Worm (Caenorhabditis elegans): ENCODE measurements around the gene suex-2.

DNA sequence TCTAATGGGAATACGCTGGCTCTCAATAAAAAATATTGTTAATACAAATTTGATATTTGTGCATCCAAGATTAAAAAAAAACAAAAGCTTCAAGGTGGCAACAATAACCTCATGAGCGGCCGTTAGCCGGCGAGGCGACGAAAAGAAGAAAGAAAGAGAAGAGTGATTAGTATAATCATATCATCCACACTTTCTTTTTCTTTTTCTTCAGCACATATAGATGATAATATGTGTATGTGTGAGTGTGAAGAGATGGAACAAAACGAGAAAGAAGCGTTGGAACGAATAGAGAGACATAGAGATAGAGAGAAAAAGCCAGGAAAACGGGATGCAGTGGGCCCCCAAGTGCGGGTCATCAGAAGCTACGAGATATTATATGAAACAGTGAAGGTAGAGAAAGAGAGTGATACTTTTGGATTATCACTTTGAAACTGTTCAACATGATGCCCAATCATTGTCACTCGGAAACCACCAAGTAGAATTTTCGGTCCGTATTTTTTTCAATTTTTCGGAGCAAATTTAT, 47.7 kb upstream of the suex-2 start:
- TF ChIP-seq ceh-36 (tag; optimal IDR thresholded peaks at IDR 0.05), result no peak
- no peak for TF ChIP-seq ceh-13 (GFP tag; optimal IDR thresholded peaks at IDR 0.05)
- TF ChIP-seq ama-1 (optimal IDR thresholded peaks at IDR 0.05), result no peak
- TF ChIP-seq hmg-4 (GFP tag; optimal IDR thresholded peaks at IDR 0.05), result no peak
- no peak for TF ChIP-seq F13C5.2 (tag; optimal IDR thresholded peaks at IDR 0.05)
